Fruit fly (Drosophila melanogaster) whole organism, prepupa: ENCODE results near the gene CG2924.

Experiments used
- CG11294 ChIP-seq: fragments of 200-800 bp; sonication (Bioruptor generic); IDR thresholded peaks from 2 replicates; pipeline ENCODE4 v1.3.6; 2022; ENCODE audit warnings: missing biosample characterization, missing genetic modification characterization
- CG3032 ChIP-seq: fragments of 200-800 bp; optimal IDR thresholded peaks from 2 replicates; lab custom pipeline; 2019; ENCODE audit warnings: missing biosample characterization, mild to moderate bottlenecking, missing genetic modification characterization, moderate library complexity
- CG31627 ChIP-seq: fragments of 200-800 bp; sonication (Bioruptor generic); optimal IDR thresholded peaks from 3 replicates; lab custom pipeline; 2016; ENCODE audit warnings: missing biosample characterization, missing genetic modification characterization
- CG3919 ChIP-seq: fragments of 200-800 bp; sonication (Bioruptor generic); optimal IDR thresholded peaks from 3 replicates; lab custom pipeline; 2016; ENCODE audit warnings: missing biosample characterization, missing genetic modification characterization
- CG7368 ChIP-seq: fragments of 200-800 bp; sonication (Bioruptor generic); optimal IDR thresholded peaks from 3 replicates; lab custom pipeline; 2016; ENCODE audit warnings: missing biosample characterization, missing genetic modification characterization
- CG8319 ChIP-seq: fragments of 200-800 bp; sonication (Bioruptor generic); optimal IDR thresholded peaks from 3 replicates; lab custom pipeline; 2016; ENCODE audit warnings: missing biosample characterization, missing genetic modification characterization
- CG8632 ChIP-seq: fragments of 200-800 bp; sonication (Bioruptor generic); optimal IDR thresholded peaks from 3 replicates; lab custom pipeline; 2016; ENCODE audit warnings: missing biosample characterization, missing genetic modification characterization
- CG9139 ChIP-seq: fragments of 200-800 bp; sonication (Bioruptor generic); optimal IDR thresholded peaks from 3 replicates; lab custom pipeline; 2017; ENCODE audit warnings: missing biosample characterization, mild to moderate bottlenecking, missing genetic modification characterization
- fd85E ChIP-seq: fragments of 200-800 bp; sonication (Bioruptor generic); optimal IDR thresholded peaks from 3 replicates; lab custom pipeline; 2016; ENCODE audit warnings: missing biosample characterization, missing genetic modification characterization
- fkh ChIP-seq: fragments of 200-800 bp; sonication (Bioruptor generic); optimal IDR thresholded peaks from 3 replicates; lab custom pipeline; 2017; ENCODE audit warnings: missing biosample characterization, mild to moderate bottlenecking, missing genetic modification characterization, moderate library complexity
- salr ChIP-seq, 2 experiments: fragments of 200-800 bp; sonication (Bioruptor generic); optimal IDR thresholded peaks; 3 replicates each; lab custom pipeline; 2016 to 2018; ENCODE audit warnings: missing biosample characterization in 2 of 2, missing genetic modification characterization in 2 of 2, mild to moderate bottlenecking in 1 of 2

DNA sequence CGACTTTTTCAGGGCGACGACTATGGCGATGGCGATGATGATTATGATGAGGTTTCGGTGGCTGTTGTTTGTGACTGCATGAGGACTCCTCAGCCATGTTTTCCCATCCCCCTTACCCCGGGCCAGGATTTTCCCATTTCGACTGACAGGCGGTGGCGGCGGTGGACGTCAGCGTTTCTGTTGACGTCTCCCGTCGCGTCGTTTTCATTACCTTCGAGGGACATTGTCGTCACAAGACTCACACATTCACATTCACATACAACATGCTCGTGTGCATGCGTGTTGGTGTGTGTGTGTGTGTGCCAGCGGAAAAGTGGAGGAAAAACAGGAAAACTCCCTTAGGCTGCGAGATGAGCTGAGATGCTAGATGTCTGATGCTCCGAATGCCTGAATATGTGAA, 49.2 kb upstream of the CG2924 start:
- TF ChIP-seq CG8319 (GFP tag; lab: Kevin White, UChicago) (no peak), salr (GFP tag; optimal IDR thresholded peaks at IDR 0.05; lab: Kevin White, UChicago) (no peak), CG9139 (GFP tag; lab: Kevin White, UChicago) (no peak), fkh (GFP tag; lab: Kevin White, UChicago) (no peak), CG7368 (no peak), CG3032 (tag; lab: Kevin White, UChicago) (no peak), CG8632 (GFP tag; lab: Kevin White, UChicago) (no peak), CG31627 (GFP tag; lab: Kevin White, UChicago) (no peak), CG11294 (GFP tag; lab: Robert Waterston, UW) (no peak), CG3919 (no peak), fd85E (no peak)
